Worm (Caenorhabditis elegans) whole organism, late embryonic: ENCODE measurements around the gene wago-5.

ENCODE experiments used
- C08G9.2 ChIP-seq: sonication (generic microtip); optimal IDR thresholded peaks from 2 replicates; lab custom pipeline; 2016; ENCODE audit warnings: mild to moderate bottlenecking, missing genetic modification characterization, moderate library complexity, missing compliant biosample characterization
- C38D4.7 ChIP-seq: fragments of 200-800 bp; sonication (Bioruptor generic); optimal IDR thresholded peaks from 2 replicates; lab custom pipeline; 2018; ENCODE audit warnings: mild to moderate bottlenecking, missing genetic modification characterization, moderate library complexity, missing compliant biosample characterization
- F13H6.1 ChIP-seq: sonication (generic microtip); optimal IDR thresholded peaks from 2 replicates; lab custom pipeline; 2016; ENCODE audit warnings: missing genetic modification characterization, missing compliant biosample characterization
- K09A11.1 ChIP-seq: sonication (generic microtip); optimal IDR thresholded peaks from 2 replicates; lab custom pipeline; 2017; ENCODE audit warnings: antibody characterized with exemption, mild to moderate bottlenecking, missing genetic modification characterization, missing compliant biosample characterization; ENCODE audit not compliant: insufficient read depth
- T23F11.4 ChIP-seq: fragments of 200-800 bp; sonication (Bioruptor generic); optimal IDR thresholded peaks from 2 replicates; lab custom pipeline; 2018; ENCODE audit warnings: mild to moderate bottlenecking, missing genetic modification characterization, missing compliant biosample characterization
- Y22D7AL.16 ChIP-seq: sonication (generic microtip); optimal IDR thresholded peaks from 2 replicates; lab custom pipeline; 2016; ENCODE audit warnings: missing genetic modification characterization, missing compliant biosample characterization
- ahr-1 ChIP-seq: sonication (generic microtip); optimal IDR thresholded peaks from 2 replicates; lab custom pipeline; 2016; ENCODE audit warnings: missing genetic modification characterization, missing compliant biosample characterization
- ama-1 ChIP-seq: fragments of 150-350 bp; optimal IDR thresholded peaks from 2 replicates; lab custom pipeline; 2014
- ceh-14 ChIP-seq: sonication (generic microtip); optimal IDR thresholded peaks from 2 replicates; lab custom pipeline; 2016; ENCODE audit warnings: missing genotype, missing genetic modification characterization, missing compliant biosample characterization
- ceh-18 ChIP-seq: sonication (generic microtip); optimal IDR thresholded peaks from 2 replicates; lab custom pipeline; 2016; ENCODE audit warnings: missing genetic modification characterization, missing compliant biosample characterization
- ceh-2 ChIP-seq: sonication (generic microtip); optimal IDR thresholded peaks from 2 replicates; lab custom pipeline; 2016; ENCODE audit warnings: missing genotype, missing genetic modification characterization, missing compliant biosample characterization
- ceh-24 ChIP-seq: sonication (generic microtip); optimal IDR thresholded peaks from 2 replicates; lab custom pipeline; 2016; ENCODE audit warnings: mild to moderate bottlenecking, missing genetic modification characterization, missing compliant biosample characterization
- ceh-45 ChIP-seq: fragments of 200-800 bp; sonication (Bioruptor generic); IDR thresholded peaks from 2 replicates; pipeline ENCODE4 v1.3.6; 2022; ENCODE audit warnings: missing genetic modification reagents, missing genetic modification characterization, missing compliant biosample characterization
- ceh-48 ChIP-seq: sonication (generic microtip); optimal IDR thresholded peaks from 2 replicates; lab custom pipeline; 2016; ENCODE audit warnings: missing genetic modification characterization, inconsistent platforms, missing compliant biosample characterization
- ceh-6 ChIP-seq: fragments of 200-800 bp; sonication (Bioruptor generic); optimal IDR thresholded peaks from 2 replicates; lab custom pipeline; 2018; ENCODE audit warnings: mild to moderate bottlenecking, missing genetic modification characterization, missing compliant biosample characterization
- ceh-9 ChIP-seq: sonication (generic microtip); optimal IDR thresholded peaks from 2 replicates; lab custom pipeline; 2016; ENCODE audit warnings: mild to moderate bottlenecking, missing genetic modification characterization, inconsistent platforms, missing compliant biosample characterization
- ets-4 ChIP-seq: sonication (generic microtip); optimal IDR thresholded peaks from 2 replicates; lab custom pipeline; 2016; ENCODE audit warnings: missing genetic modification characterization, missing compliant biosample characterization
- fax-1 ChIP-seq: sonication (generic microtip); optimal IDR thresholded peaks from 2 replicates; lab custom pipeline; 2016; ENCODE audit warnings: missing genotype, missing genetic modification characterization, missing compliant biosample characterization
- fkh-6 ChIP-seq: sonication (generic microtip); optimal IDR thresholded peaks from 2 replicates; lab custom pipeline; 2016; ENCODE audit warnings: missing genetic modification characterization, missing compliant biosample characterization
- gmeb-2 ChIP-seq: sonication (generic microtip); optimal IDR thresholded peaks from 2 replicates; lab custom pipeline; 2016; ENCODE audit warnings: missing genetic modification characterization, inconsistent platforms, missing compliant biosample characterization
- hlh-15 ChIP-seq: sonication (generic microtip); optimal IDR thresholded peaks from 2 replicates; lab custom pipeline; 2016; ENCODE audit warnings: missing genetic modification characterization, missing compliant biosample characterization
- hlh-30 ChIP-seq: sonication (generic microtip); optimal IDR thresholded peaks from 2 replicates; lab custom pipeline; 2017; ENCODE audit warnings: antibody characterized with exemption, missing genetic modification characterization, missing compliant biosample characterization; ENCODE audit not compliant: insufficient read depth
- mec-3 ChIP-seq: sonication (generic microtip); optimal IDR thresholded peaks from 2 replicates; lab custom pipeline; 2016; ENCODE audit warnings: borderline replicate concordance, missing genetic modification characterization, missing compliant biosample characterization
- nhr-232 ChIP-seq: sonication (generic microtip); optimal IDR thresholded peaks from 2 replicates; lab custom pipeline; 2016; ENCODE audit warnings: missing genetic modification characterization, missing compliant biosample characterization
- pag-3 ChIP-seq: sonication (generic microtip); optimal IDR thresholded peaks from 2 replicates; lab custom pipeline; 2016; ENCODE audit warnings: missing compliant biosample characterization, missing genetic modification characterization, borderline replicate concordance
- pros-1 ChIP-seq: fragments of 150-350 bp; optimal IDR thresholded peaks from 2 replicates; lab custom pipeline; 2014; ENCODE audit warnings: missing biosample characterization, missing genetic modification reagents, missing genetic modification characterization
- ref-2 ChIP-seq: sonication (generic microtip); optimal IDR thresholded peaks from 2 replicates; lab custom pipeline; 2016; ENCODE audit warnings: missing genetic modification characterization, missing compliant biosample characterization
- rnt-1 ChIP-seq: sonication (generic microtip); optimal IDR thresholded peaks from 2 replicates; lab custom pipeline; 2016; ENCODE audit warnings: missing genetic modification characterization, missing compliant biosample characterization
- sdc-2 ChIP-seq: sonication (generic microtip); optimal IDR thresholded peaks from 2 replicates; lab custom pipeline; 2016; ENCODE audit warnings: missing genotype, missing genetic modification characterization, missing compliant biosample characterization
- sox-2 ChIP-seq: fragments of 200-800 bp; sonication (Bioruptor generic); IDR thresholded peaks from 2 replicates; pipeline ENCODE4 v1.3.6; 2022; ENCODE audit warnings: missing genetic modification reagents, missing genetic modification characterization, missing compliant biosample characterization
- syd-9 ChIP-seq: sonication (generic microtip); optimal IDR thresholded peaks from 2 replicates; lab custom pipeline; 2016; ENCODE audit warnings: mild to moderate bottlenecking, missing genetic modification characterization, moderate library complexity, missing compliant biosample characterization
- tbx-7 ChIP-seq: sonication (generic microtip); optimal IDR thresholded peaks from 2 replicates; lab custom pipeline; 2016; ENCODE audit warnings: missing genotype, missing genetic modification characterization, missing compliant biosample characterization
- unc-3 ChIP-seq, 2 experiments: fragments of 200-800 bp in 1 of 2; sonication (Bioruptor generic) in 1 of 2; sonication (generic microtip) in 1 of 2; conservative IDR thresholded peaks in 1 of 2; optimal IDR thresholded peaks in 1 of 2; 2 replicates each; pipeline versions ENCODE4 v1.3.6 to Lab custom; 2016 to 2022; ENCODE audit warnings: missing compliant biosample characterization in 2 of 2, missing genetic modification characterization in 2 of 2, missing genetic modification reagents in 1 of 2
- unc-55 ChIP-seq: sonication (generic microtip); optimal IDR thresholded peaks from 2 replicates; lab custom pipeline; 2017; ENCODE audit warnings: missing biosample characterization, missing genetic modification reagents, missing genetic modification characterization
- unc-86 ChIP-seq: sonication (generic microtip); optimal IDR thresholded peaks from 2 replicates; lab custom pipeline; 2016; ENCODE audit warnings: missing genetic modification characterization, missing compliant biosample characterization
- ztf-16 ChIP-seq: sonication (generic microtip); optimal IDR thresholded peaks from 2 replicates; lab custom pipeline; 2017; ENCODE audit warnings: missing genetic modification characterization, missing compliant biosample characterization

The wago-5 gene

DNA sequence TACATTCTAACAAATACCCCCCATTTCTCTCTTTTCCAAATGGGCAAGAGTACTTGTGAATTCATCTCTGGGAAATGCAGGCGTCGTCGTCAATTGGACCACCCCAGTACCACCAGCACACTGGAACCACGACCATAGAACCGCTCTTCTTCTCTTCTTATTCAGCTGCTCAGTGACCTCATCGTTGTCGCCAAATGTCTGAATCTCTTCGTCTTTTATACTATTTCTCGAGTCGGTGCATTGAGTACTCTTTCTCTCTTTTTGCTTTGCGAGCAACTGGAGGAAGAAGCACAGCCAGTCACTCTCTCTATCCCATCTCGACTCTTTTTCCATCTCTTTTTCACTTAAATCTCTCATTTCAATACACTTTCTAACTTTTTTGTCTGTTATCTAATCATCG, 35.4 kb downstream of the wago-5 start (continued):
- TF ChIP-seq ceh-14 (tag; lab: Kevin White, UChicago) (peak; percentile 2), T23F11.4 (GFP tag; lab: Kevin White, UChicago) (no peak), fax-1 (no peak), fkh-6 (tag; lab: Kevin White, UChicago) (no peak), ets-4 (tag; lab: Kevin White, UChicago) (no peak), rnt-1 (tag; lab: Kevin White, UChicago) (no peak), nhr-232 (tag; lab: Kevin White, UChicago) (no peak), syd-9 (tag; lab: Kevin White, UChicago) (no peak), ceh-18 (tag; lab: Kevin White, UChicago) (peak; percentile 46), ceh-2 (tag; lab: Kevin White, UChicago) (no peak), Y22D7AL.16 (tag; lab: Kevin White, UChicago) (no peak), ztf-16 (tag; lab: Kevin White, UChicago) (no peak)

DNA sequence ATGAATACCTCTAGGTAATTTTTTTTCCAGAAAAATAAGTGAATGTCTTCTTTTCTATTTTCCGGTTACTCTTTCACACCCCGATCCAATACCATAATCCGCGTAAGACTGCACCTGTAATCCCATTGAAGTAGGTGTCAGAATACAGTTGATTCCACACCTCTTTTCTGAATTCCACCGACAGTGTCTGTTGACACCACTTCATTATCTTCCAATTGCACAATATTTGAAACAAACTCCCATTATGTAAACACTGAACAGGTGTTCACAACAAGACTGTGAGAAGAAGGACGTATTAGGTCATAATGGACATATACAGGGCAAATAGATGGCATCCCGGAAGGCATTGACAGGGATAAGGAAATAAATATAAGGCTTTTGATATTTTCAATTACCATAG, 37.9 kb downstream of the wago-5 start:
- TF ChIP-seq C08G9.2 (no peak), ceh-18 (tag; lab: Kevin White, UChicago) (no peak), gmeb-2 (tag; lab: Kevin White, UChicago) (no peak), K09A11.1 (no peak), F13H6.1 (no peak), tbx-7 (tag; lab: Kevin White, UChicago) (no peak), ceh-48 (no peak), pros-1 (no peak), sdc-2 (tag; lab: Kevin White, UChicago) (no peak), ceh-45 (no peak), hlh-15 (tag; lab: Kevin White, UChicago) (no peak), mec-3 (tag; lab: Kevin White, UChicago) (no peak), ceh-6 (GFP tag; lab: Kevin White, UChicago) (no peak)

- no peak for TF ChIP-seq ama-1
- TF ChIP-seq, all 69 proteins: peak for 0
These were observed 40.4 kb downstream of the wago-5 start for ce11 chrII:5774879-5775278.

- TF ChIP-seq unc-86 (no peak), hlh-30 (no peak), unc-55 (GFP tag; lab: Kevin White, UChicago) (no peak), tbx-7 (tag; lab: Kevin White, UChicago) (no peak), pag-3 (tag; lab: Kevin White, UChicago) (no peak), ref-2 (tag; lab: Kevin White, UChicago) (no peak), C38D4.7 (GFP tag; lab: Kevin White, UChicago) (no peak), nhr-232 (tag; lab: Kevin White, UChicago) (no peak), unc-3 (GFP tag; conservative IDR thresholded peaks at IDR 0.05; lab: Robert Waterston, UW) (no peak), unc-3 (tag; optimal IDR thresholded peaks at IDR 0.05; lab: Kevin White, UChicago) (no peak), sox-2 (no peak), ceh-24 (tag; lab: Kevin White, UChicago) (no peak), ceh-9 (tag; lab: Kevin White, UChicago) (no peak), ama-1 (no peak), Y22D7AL.16 (tag; lab: Kevin White, UChicago) (no peak), ahr-1 (no peak)
These were observed 41.2 kb downstream of the wago-5 start, which contains the start of the genes dmd-5 and F10C1.1 for ce11 chrII:5774120-5774519. Gene dmd-5, minus strand, starts transcription at chrII:5774220. Gene F10C1.1, plus strand, starts transcription at chrII:5774229.
